Worm (Caenorhabditis elegans): Measurements from ENCODE around the gene C11E4.6.

ce11 chrX:9634925-9635324, 24.6 kb downstream of the C11E4.6 start, which contains the start of gene F34H10.3:
- TF ChIP-seq rnt-1 (tag; optimal IDR thresholded peaks at IDR 0.05) (no peak), dve-1 (tag; optimal IDR thresholded peaks at IDR 0.05) (no peak), lin-11 (tag; optimal IDR thresholded peaks at IDR 0.05) (no peak), pha-2 (tag; optimal IDR thresholded peaks at IDR 0.05) (no peak), pag-3 (tag; optimal IDR thresholded peaks at IDR 0.05; ENCODE audit: borderline replicate concordance) (no peak), F13H6.1 (tag; optimal IDR thresholded peaks at IDR 0.05) (no peak), nhr-11 (tag; optimal IDR thresholded peaks at IDR 0.05) (no peak), pax-1 (tag; optimal IDR thresholded peaks at IDR 0.05) (no peak), lim-6 (tag; optimal IDR thresholded peaks at IDR 0.05) (no peak), ceh-24 (tag; optimal IDR thresholded peaks at IDR 0.05) (no peak)

All from whole organism, late embryonic.